Fruit fly (Drosophila melanogaster): Measurements from ENCODE around the gene Whamy.

Gene Whamy

dm6 chr3R:9756187-9756586 lies 18.0 kb downstream of the Whamy start, which contains the start of the genes Alg12 and Rpt3R (continued):
- TF ChIP-seq CG9876 (GFP tag; optimal IDR thresholded peaks at IDR 0.05) (no peak), CG12769 (tag; optimal IDR thresholded peaks at IDR 0.05) (no peak), knrl (GFP tag; IDR thresholded peaks at IDR 0.05; ENCODE audit: partially characterized antibody) (peak; percentile 32; the same call in 1 of the 3 replicates), zen2 (GFP tag; IDR thresholded peaks at IDR 0.05; ENCODE audit: partially characterized antibody) (peak; percentile 8; the same call in 1 of the 3 replicates), lmd (GFP tag; IDR thresholded peaks at IDR 0.05) (no peak), Gug (GFP tag; IDR thresholded peaks at IDR 0.05) (no peak), H2.0 (GFP tag; IDR thresholded peaks at IDR 0.05) (no peak), CG2129 (GFP tag; IDR thresholded peaks at IDR 0.05; ENCODE audit: partially characterized antibody) (0 out of 2 replicates have a peak, but pooled peaks have one; percentile 26), Bgb (GFP tag; IDR thresholded peaks at IDR 0.05; ENCODE audit: partially characterized antibody) (peak; percentile 35; the same call in 1 of the 2 replicates), CG34224 (GFP tag; IDR thresholded peaks at IDR 0.05; ENCODE audit: partially characterized antibody) (peak; percentile 70), toy (GFP tag; IDR thresholded peaks at IDR 0.05) (no peak), gsb (GFP tag; IDR thresholded peaks at IDR 0.05) (no peak), eve (GFP tag; optimal IDR thresholded peaks at IDR 0.05) (no peak), CG12219 (GFP tag; optimal IDR thresholded peaks at IDR 0.05) (no peak), dysf (GFP tag; IDR thresholded peaks at IDR 0.05) (no peak), nmo (GFP tag; optimal IDR thresholded peaks at IDR 0.05) (peak; percentile 5), Dad (GFP tag; optimal IDR thresholded peaks at IDR 0.05) (no peak), CG7357 (GFP tag; IDR thresholded peaks at IDR 0.05) (no peak), ssp (GFP tag; IDR thresholded peaks at IDR 0.05) (no peak), CG18262 (tag; optimal IDR thresholded peaks at IDR 0.05) (no peak), seq (GFP tag; IDR thresholded peaks at IDR 0.05) (no peak), CG31224 (GFP tag; IDR thresholded peaks at IDR 0.05) (no peak), CG6254 (GFP tag; optimal IDR thresholded peaks at IDR 0.05) (no peak), CkIIα-i1 (GFP tag; IDR thresholded peaks at IDR 0.05) (no peak), CG11560 (tag; IDR thresholded peaks at IDR 0.05) (no peak), Opbp (GFP tag; IDR thresholded peaks at IDR 0.05; ENCODE audit: partially characterized antibody) (no peak), CG30020 (tag; optimal IDR thresholded peaks at IDR 0.05) (no peak), zfh1 (GFP tag; IDR thresholded peaks at IDR 0.05) (no peak), CG5245 (GFP tag; optimal IDR thresholded peaks at IDR 0.05) (no peak), chif (GFP tag; optimal IDR thresholded peaks at IDR 0.05) (no peak), HmgD (GFP tag; optimal IDR thresholded peaks at IDR 0.05) (no peak), row (GFP tag; IDR thresholded peaks at IDR 0.05) (no peak), scrt (GFP tag; optimal IDR thresholded peaks at IDR 0.05) (peak; percentile 95), CG31441 (GFP tag; IDR thresholded peaks at IDR 0.05) (no peak), Drgx (GFP tag; IDR thresholded peaks at IDR 0.05) (no peak), E2f2 (GFP tag; IDR thresholded peaks at IDR 0.05) (peak; percentile 70), pum (GFP tag; optimal IDR thresholded peaks at IDR 0.05) (no peak), BEAF-32 (GFP tag; optimal IDR thresholded peaks at IDR 0.05) (peak; percentile 62), HLH54F (GFP tag; optimal IDR thresholded peaks at IDR 0.05) (no peak), CG43689 (GFP tag; IDR thresholded peaks at IDR 0.05) (no peak), Bdp1 (GFP tag; optimal IDR thresholded peaks at IDR 0.05) (no peak), pfk (GFP tag; optimal IDR thresholded peaks at IDR 0.05) (no peak), CG17802 (tag; optimal IDR thresholded peaks at IDR 0.05) (no peak), CG10654 (GFP tag; optimal IDR thresholded peaks at IDR 0.05) (no peak), CG12659 (GFP tag; optimal IDR thresholded peaks at IDR 0.05) (no peak), CoRest (tag; optimal IDR thresholded peaks at IDR 0.05) (no peak), bbx (GFP tag; IDR thresholded peaks at IDR 0.05; ENCODE audit: partially characterized antibody) (peak; percentile 37; the same call in 1 of the 2 replicates), eyg (GFP tag; optimal IDR thresholded peaks at IDR 0.05) (no peak), D19B (GFP tag; optimal IDR thresholded peaks at IDR 0.05) (no peak), sima (GFP tag; optimal IDR thresholded peaks at IDR 0.05) (no peak), CG42726 (GFP tag; IDR thresholded peaks at IDR 0.05; ENCODE audit: partially characterized antibody) (no peak), CG2120 (GFP tag; optimal IDR thresholded peaks at IDR 0.05) (no peak)

Data from whole organism, embryonic.